Worm (Caenorhabditis elegans): ENCODE data around the gene C07A9.9.

DNA sequence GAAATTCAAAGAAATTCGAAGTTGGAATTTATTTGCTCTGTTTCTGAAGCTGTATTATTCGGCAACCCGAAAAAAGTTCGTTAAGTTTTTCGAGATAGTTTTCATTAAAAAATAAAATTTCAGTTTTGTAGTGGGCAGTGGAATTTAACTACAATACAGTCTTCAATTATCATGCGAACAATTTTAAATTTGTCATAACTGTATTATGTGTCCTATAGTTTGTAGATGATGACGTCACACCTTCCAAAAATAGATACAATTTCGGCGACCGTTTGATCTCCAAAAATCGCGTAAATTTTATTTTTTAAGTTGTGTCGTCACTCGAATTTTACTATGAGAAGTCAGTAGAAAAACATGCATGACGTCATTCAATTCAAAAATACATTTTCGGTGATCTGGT is 45.7 kb upstream of the C07A9.9 start:
- TF ChIP-seq him-1 (tag; optimal IDR thresholded peaks at IDR 0.05) (no peak), W03F9.2 (tag; optimal IDR thresholded peaks at IDR 0.05) (no peak), dao-5 (tag; optimal IDR thresholded peaks at IDR 0.05) (no peak)

Data from whole organism, L4/young adult.